Worm (Caenorhabditis elegans) whole organism, L4 larva: ENCODE measurements around the gene osm-3.

Experiments
- ceh-32 ChIP-seq: sonication (generic microtip); optimal IDR thresholded peaks from 2 replicates; lab custom pipeline; 2016; ENCODE audit warnings: mild to moderate bottlenecking, missing genetic modification characterization, missing compliant biosample characterization; ENCODE audit not compliant: poor library complexity
- jun-1 ChIP-seq: fragments of 150-350 bp; optimal IDR thresholded peaks from 2 replicates; lab custom pipeline; 2014; ENCODE audit warnings: missing biosample characterization, missing genetic modification reagents, missing genetic modification characterization
- nhr-6 ChIP-seq: fragments of 150-350 bp; optimal IDR thresholded peaks from 2 replicates; lab custom pipeline; 2014; ENCODE audit warnings: missing biosample characterization, missing genetic modification characterization
- skn-1 ChIP-seq: fragments of 150-350 bp; optimal IDR thresholded peaks from 2 replicates; lab custom pipeline; 2014; ENCODE audit warnings: missing biosample characterization, missing genetic modification characterization
- unc-39 ChIP-seq: sonication (generic microtip); optimal IDR thresholded peaks from 2 replicates; lab custom pipeline; 2017; ENCODE audit warnings: missing biosample characterization, missing genetic modification characterization
- zag-1 ChIP-seq: fragments of 150-350 bp; optimal IDR thresholded peaks from 2 replicates; lab custom pipeline; 2014; ENCODE audit warnings: missing biosample characterization, missing genetic modification characterization

DNA sequence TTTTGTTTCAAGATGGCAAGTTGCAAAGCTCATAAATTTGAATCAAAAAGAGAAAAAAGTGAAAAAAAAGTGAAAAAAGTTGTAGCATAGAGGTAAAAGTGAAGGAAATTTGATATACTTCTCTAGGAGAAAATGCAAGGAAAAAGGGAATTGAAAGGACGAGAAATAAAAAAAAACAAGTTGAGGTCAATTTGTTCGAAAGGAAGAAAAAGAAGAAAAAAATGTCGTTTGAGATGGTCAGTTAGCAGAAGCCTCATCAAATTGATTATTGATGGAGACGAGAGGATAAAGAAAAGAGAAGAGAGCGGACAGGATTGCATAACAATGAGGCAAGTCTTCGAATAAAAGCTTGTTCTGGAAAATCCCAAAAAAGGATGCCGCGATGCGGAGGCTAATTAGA, 19.3 kb upstream of the osm-3 start:
- TF ChIP-seq nhr-6 (tag; lab: Kevin White, UChicago) (no peak), ceh-32 (tag; lab: Kevin White, UChicago) (no peak), jun-1 (tag; lab: Kevin White, UChicago) (no peak), zag-1 (tag; lab: Kevin White, UChicago) (no peak), skn-1 (tag; lab: Kevin White, UChicago) (no peak), unc-39 (tag; lab: Kevin White, UChicago) (no peak)
